Worm (Caenorhabditis elegans): Measurements from ENCODE around the gene col-155.

- TF ChIP-seq med-1 (GFP tag; optimal IDR thresholded peaks at IDR 0.05; ENCODE audit: insufficient read depth) (no peak), flt-1 (GFP tag; IDR thresholded peaks at IDR 0.05) (no peak), ztf-29 (GFP tag; IDR thresholded peaks at IDR 0.05) (no peak), T22C8.4 (GFP tag; IDR thresholded peaks at IDR 0.05) (no peak)
These were observed 25.4 kb upstream of the col-155 start, which contains the start of gene deg-3 for ce11 chrV:11415059-11415458.
